Fruit fly (Drosophila melanogaster) whole organism, embryonic: ENCODE data around the gene Vm26Aa.

Source experiments
- Bteb2 ChIP-seq: fragments of 200-800 bp; sonication (Bioruptor generic); optimal IDR thresholded peaks from 2 replicates; lab custom pipeline; 2016; ENCODE audit warnings: missing biosample characterization, missing genetic modification characterization
- C15 ChIP-seq: fragments of 200-800 bp; sonication (Bioruptor generic); IDR thresholded peaks from 3 replicates; pipeline ENCODE4 v1.3.6; 2022; ENCODE audit warnings: missing biosample characterization, missing genetic modification characterization
- CG10979 ChIP-seq: fragments of 200-800 bp; sonication (Bioruptor generic); optimal IDR thresholded peaks from 2 replicates; lab custom pipeline; 2018; ENCODE audit warnings: missing biosample characterization, mild to moderate bottlenecking, missing genetic modification characterization, moderate library complexity
- CG12104 ChIP-seq: fragments of 200-800 bp; sonication (Bioruptor generic); optimal IDR thresholded peaks from 3 replicates; lab custom pipeline; 2016; ENCODE audit warnings: missing biosample characterization, missing genetic modification characterization
- CG12219 ChIP-seq: fragments of 200-800 bp; sonication (Bioruptor generic); optimal IDR thresholded peaks from 3 replicates; lab custom pipeline; 2018; ENCODE audit warnings: missing biosample characterization, mild to moderate bottlenecking, missing genetic modification characterization
- CG13287 ChIP-seq: fragments of 200-800 bp; sonication (Bioruptor generic); IDR thresholded peaks from 2 replicates; pipeline ENCODE4 v1.3.6; 2022; ENCODE audit warnings: missing biosample characterization, missing genetic modification characterization; ENCODE audit not compliant: partially characterized antibody
- CG13424 ChIP-seq: fragments of 200-800 bp; sonication (Bioruptor generic); optimal IDR thresholded peaks from 2 replicates; lab custom pipeline; 2019; ENCODE audit warnings: missing biosample characterization, mild to moderate bottlenecking, missing genetic modification characterization, moderate library complexity
- CG13894 ChIP-seq: fragments of 200-800 bp; sonication (Bioruptor generic); optimal IDR thresholded peaks from 3 replicates; lab custom pipeline; 2018; ENCODE audit warnings: missing biosample characterization, mild to moderate bottlenecking, missing genetic modification characterization, moderate library complexity
- CG15011 ChIP-seq: fragments of 200-800 bp; sonication (Bioruptor generic); optimal IDR thresholded peaks from 3 replicates; lab custom pipeline; 2018; ENCODE audit warnings: missing biosample characterization, mild to moderate bottlenecking, missing genetic modification characterization
- CG1602 ChIP-seq: fragments of 200-800 bp; sonication (Bioruptor generic); optimal IDR thresholded peaks from 3 replicates; lab custom pipeline; 2016; ENCODE audit warnings: missing biosample characterization, missing genetic modification characterization
- CG16779 ChIP-seq: fragments of 200-800 bp; sonication (Bioruptor generic); IDR thresholded peaks from 2 replicates; pipeline ENCODE4 v1.3.6; 2022; ENCODE audit warnings: missing biosample characterization, missing genetic modification characterization
- CG17359 ChIP-seq: fragments of 200-800 bp; sonication (Bioruptor generic); optimal IDR thresholded peaks from 3 replicates; lab custom pipeline; 2018; ENCODE audit warnings: missing biosample characterization, mild to moderate bottlenecking, missing genetic modification characterization, moderate library complexity
- CG2712 ChIP-seq: fragments of 200-800 bp; optimal IDR thresholded peaks from 3 replicates; lab custom pipeline; 2019; ENCODE audit warnings: missing biosample characterization, mild to moderate bottlenecking, missing genetic modification characterization, moderate library complexity
- CG4328 ChIP-seq: fragments of 200-800 bp; sonication (Bioruptor generic); optimal IDR thresholded peaks from 3 replicates; lab custom pipeline; 2017; ENCODE audit warnings: missing biosample characterization, missing genetic modification reagents, missing genetic modification characterization
- CG4617 ChIP-seq: fragments of 200-800 bp; sonication (Bioruptor generic); optimal IDR thresholded peaks from 3 replicates; lab custom pipeline; 2016; ENCODE audit warnings: missing biosample characterization, missing genetic modification characterization, borderline replicate concordance
- CG4730 ChIP-seq: fragments of 200-800 bp; sonication (Bioruptor generic); IDR thresholded peaks from 2 replicates; pipeline ENCODE4 v1.3.6; 2022; ENCODE audit warnings: missing biosample characterization, missing genetic modification characterization
- CG5245 ChIP-seq: fragments of 200-800 bp; sonication (Bioruptor generic); optimal IDR thresholded peaks from 3 replicates; lab custom pipeline; 2016; ENCODE audit warnings: missing biosample characterization, missing genetic modification characterization
- CG6813 ChIP-seq: fragments of 200-800 bp; sonication (Bioruptor generic); optimal IDR thresholded peaks from 2 replicates; lab custom pipeline; 2017; ENCODE audit warnings: missing biosample characterization, missing genetic modification characterization, mild to moderate bottlenecking, moderate library complexity, missing genetic modification reagents
- CG7745 ChIP-seq: fragments of 200-800 bp; sonication (Bioruptor generic); optimal IDR thresholded peaks from 2 replicates; lab custom pipeline; 2018; ENCODE audit warnings: missing biosample characterization, mild to moderate bottlenecking, missing genetic modification characterization, moderate library complexity
- CG8478 ChIP-seq: fragments of >200 bp; optimal IDR thresholded peaks from 2 replicates; lab custom pipeline; 2018
- Dbx ChIP-seq: fragments of 200-800 bp; sonication (Bioruptor generic); IDR thresholded peaks from 3 replicates; pipeline ENCODE4 v1.3.6; 2022; ENCODE audit warnings: missing biosample characterization, missing genetic modification characterization
- Doc2 ChIP-seq: fragments of 200-800 bp; sonication (Bioruptor generic); IDR thresholded peaks from 2 replicates; pipeline ENCODE4 v1.3.6; 2022; ENCODE audit warnings: missing biosample characterization, missing genetic modification characterization
- E2f1 ChIP-seq: fragments of 200-800 bp; sonication (Bioruptor generic); IDR thresholded peaks from 2 replicates; pipeline ENCODE4 v1.3.6; 2022; ENCODE audit warnings: missing biosample characterization, missing genetic modification characterization
- GATAe ChIP-seq: fragments of 200-800 bp; sonication (Bioruptor generic); conservative IDR thresholded peaks from 2 replicates; pipeline ENCODE4 v1.3.6; 2022; ENCODE audit warnings: missing biosample characterization, missing genetic modification characterization
- Hr39 ChIP-seq: fragments of >200 bp; optimal IDR thresholded peaks from 2 replicates; lab custom pipeline; 2017
- Hsf ChIP-seq: fragments of 200-800 bp; sonication (Bioruptor generic); optimal IDR thresholded peaks from 3 replicates; lab custom pipeline; 2016; ENCODE audit warnings: missing biosample characterization, missing genetic modification characterization
- NC2β ChIP-seq: fragments of 200-800 bp; sonication (Bioruptor generic); optimal IDR thresholded peaks from 2 replicates; lab custom pipeline; 2016; ENCODE audit warnings: missing biosample characterization, missing genetic modification characterization
- Oaz ChIP-seq: fragments of 200-800 bp; sonication (Bioruptor generic); IDR thresholded peaks from 2 replicates; pipeline ENCODE4 v1.3.6; 2022; ENCODE audit warnings: missing biosample characterization, missing genetic modification characterization
- Sox100B ChIP-seq: fragments of 200-800 bp; sonication (Bioruptor generic); optimal IDR thresholded peaks from 3 replicates; lab custom pipeline; 2018; ENCODE audit warnings: missing biosample characterization, mild to moderate bottlenecking, missing genetic modification characterization
- Sox102F ChIP-seq: fragments of 200-800 bp; sonication (Bioruptor generic); optimal IDR thresholded peaks from 2 replicates; lab custom pipeline; 2018; ENCODE audit warnings: missing biosample characterization, mild to moderate bottlenecking, missing genetic modification characterization, moderate library complexity
- TFAM ChIP-seq: fragments of 200-800 bp; sonication (Bioruptor generic); optimal IDR thresholded peaks from 2 replicates; lab custom pipeline; 2017; ENCODE audit warnings: missing biosample characterization, missing genetic modification characterization, inconsistent platforms
- Taf1 ChIP-seq: fragments of 200-800 bp; sonication (Bioruptor generic); IDR thresholded peaks from 2 replicates; pipeline ENCODE4 v1.3.6; 2022; ENCODE audit warnings: missing biosample characterization, missing genetic modification characterization
- ara ChIP-seq: fragments of 200-800 bp; sonication (Bioruptor generic); IDR thresholded peaks from 2 replicates; pipeline ENCODE4 v1.3.6; 2022; ENCODE audit warnings: missing biosample characterization, missing genetic modification characterization
- az2 ChIP-seq: fragments of 200-800 bp; sonication (Bioruptor generic); optimal IDR thresholded peaks from 3 replicates; lab custom pipeline; 2016; ENCODE audit warnings: missing biosample characterization, missing genetic modification characterization
- cad ChIP-seq: fragments of >200 bp; optimal IDR thresholded peaks from 2 replicates; lab custom pipeline; 2017; ENCODE audit warnings: missing biosample characterization, missing genetic modification characterization
- dati ChIP-seq: fragments of 200-800 bp; sonication (Bioruptor generic); IDR thresholded peaks from 2 replicates; pipeline ENCODE4 v1.3.6; 2022; ENCODE audit warnings: missing biosample characterization, missing genetic modification characterization
- dysf ChIP-seq: fragments of 200-800 bp; sonication (Bioruptor generic); IDR thresholded peaks from 3 replicates; pipeline ENCODE4 v1.3.6; 2022; ENCODE audit warnings: missing biosample characterization, missing genetic modification characterization
- h ChIP-seq: fragments of >200 bp; optimal IDR thresholded peaks from 2 replicates; lab custom pipeline; 2017
- her ChIP-seq: fragments of 200-800 bp; sonication (Bioruptor generic); optimal IDR thresholded peaks from 2 replicates; lab custom pipeline; 2016; ENCODE audit warnings: missing biosample characterization, missing genetic modification characterization
- hth ChIP-seq: fragments of >200 bp; optimal IDR thresholded peaks from 2 replicates; lab custom pipeline; 2017; ENCODE audit warnings: inconsistent platforms
- klu ChIP-seq: fragments of 200-800 bp; sonication (Bioruptor generic); IDR thresholded peaks from 2 replicates; pipeline ENCODE4 v1.3.6; 2022; ENCODE audit warnings: missing biosample characterization, missing genetic modification characterization
- mld ChIP-seq: fragments of 200-800 bp; sonication (Bioruptor generic); IDR thresholded peaks from 3 replicates; pipeline ENCODE4 v1.3.6; 2022; ENCODE audit warnings: missing biosample characterization, missing genetic modification characterization; ENCODE audit not compliant: partially characterized antibody
- oc ChIP-seq: fragments of 200-800 bp; sonication (Bioruptor generic); optimal IDR thresholded peaks from 2 replicates; lab custom pipeline; 2018; ENCODE audit warnings: missing biosample characterization, mild to moderate bottlenecking, missing genetic modification characterization, moderate library complexity
- org-1 ChIP-seq: fragments of 200-800 bp; sonication (Bioruptor generic); optimal IDR thresholded peaks from 2 replicates; lab custom pipeline; 2017; ENCODE audit warnings: missing biosample characterization, missing genetic modification characterization
- pfk ChIP-seq: fragments of 200-800 bp; sonication (Bioruptor generic); optimal IDR thresholded peaks from 2 replicates; lab custom pipeline; 2018; ENCODE audit warnings: missing biosample characterization, mild to moderate bottlenecking, missing genetic modification characterization, moderate library complexity
- psq ChIP-seq: fragments of 200-800 bp; sonication (Bioruptor generic); optimal IDR thresholded peaks from 2 replicates; lab custom pipeline; 2017; ENCODE audit warnings: missing biosample characterization, missing genetic modification characterization
- ranshi ChIP-seq: fragments of 200-800 bp; sonication (Bioruptor generic); IDR thresholded peaks from 2 replicates; pipeline ENCODE4 v1.3.6; 2022; ENCODE audit warnings: missing biosample characterization, missing genetic modification characterization
- ro ChIP-seq: fragments of 200-800 bp; sonication (Bioruptor generic); IDR thresholded peaks from 2 replicates; pipeline ENCODE4 v1.3.6; 2022; ENCODE audit warnings: missing biosample characterization, missing genetic modification characterization
- seq ChIP-seq: fragments of 200-800 bp; sonication (Bioruptor generic); IDR thresholded peaks from 2 replicates; pipeline ENCODE4 v1.3.6; 2022; ENCODE audit warnings: missing biosample characterization, missing genetic modification characterization
- shn ChIP-seq: fragments of 200-800 bp; sonication (Bioruptor generic); optimal IDR thresholded peaks from 3 replicates; lab custom pipeline; 2016; ENCODE audit warnings: missing biosample characterization, missing genetic modification characterization
- tin ChIP-seq: fragments of 200-800 bp; sonication (Bioruptor generic); optimal IDR thresholded peaks from 3 replicates; lab custom pipeline; 2016; ENCODE audit warnings: missing biosample characterization, missing genetic modification characterization
- tna ChIP-seq: fragments of 200-800 bp; sonication (Bioruptor generic); IDR thresholded peaks from 2 replicates; pipeline ENCODE4 v1.3.6; 2022; ENCODE audit warnings: missing biosample characterization, missing genetic modification characterization; ENCODE audit not compliant: partially characterized antibody
- vvl ChIP-seq: fragments of 200-800 bp; sonication (Bioruptor generic); IDR thresholded peaks from 2 replicates; pipeline ENCODE4 v1.3.6; 2022; ENCODE audit warnings: missing biosample characterization, missing genetic modification characterization

Gene Vm26Aa

DNA sequence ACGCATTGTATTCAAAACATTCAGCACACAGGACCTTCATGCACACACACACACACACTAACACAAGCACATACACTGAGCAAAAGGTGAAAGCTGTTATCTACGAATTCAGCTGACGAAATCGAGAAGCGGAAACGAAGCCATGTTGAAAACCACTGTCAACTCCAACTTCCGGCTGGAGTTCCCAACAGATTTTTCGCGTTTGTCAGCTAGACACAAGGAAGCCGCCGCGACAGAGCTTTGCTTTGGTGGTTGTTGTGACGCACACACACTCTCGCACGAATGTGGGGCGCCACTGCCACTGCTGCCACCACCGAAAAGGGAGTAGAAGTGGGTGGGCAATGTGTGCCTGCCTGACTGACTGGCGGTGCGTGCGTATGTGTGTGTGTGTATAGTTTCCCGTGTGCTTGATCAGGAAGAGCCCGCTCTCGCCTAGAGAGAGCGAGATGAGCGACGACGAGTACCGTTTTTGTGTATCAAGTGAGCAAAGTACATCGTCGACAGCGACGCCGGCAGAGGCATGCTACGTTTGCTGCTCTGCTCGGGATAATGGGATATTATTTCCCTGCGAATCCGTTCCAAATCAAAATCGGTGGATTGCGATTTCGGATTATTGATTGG lies 37.6 kb upstream of the Vm26Aa start (continued):
- TF ChIP-seq CG7745 (tag; lab: Kevin White, UChicago) (no peak), CG4328 (GFP tag; lab: Kevin White, UChicago) (peak; percentile 84), CG13894 (tag; lab: Kevin White, UChicago) (peak; percentile 42), pfk (GFP tag; lab: Kevin White, UChicago) (no peak), NC2β (no peak), tna (no peak), CG5245 (GFP tag; lab: Kevin White, UChicago) (no peak), ranshi (peak; percentile 23; the same call in 1 of the 2 replicates), CG15011 (GFP tag; lab: Kevin White, UChicago) (no peak), az2 (GFP tag; lab: Kevin White, UChicago) (no peak), Doc2 (GFP tag; lab: Robert Waterston, UW) (no peak), Sox100B (GFP tag; lab: Kevin White, UChicago) (peak; percentile 75), Dbx (GFP tag; lab: Robert Waterston, UW) (peak; percentile 32; the same call in 1 of the 3 replicates), Hr39 (lab: Kevin White, UChicago) (no peak), CG8478 (lab: Kevin White, UChicago) (no peak), TFAM (GFP tag; lab: Kevin White, UChicago) (peak; percentile 15), Oaz (GFP tag; lab: Robert Waterston, UW) (no peak), seq (GFP tag; lab: Robert Waterston, UW) (no peak), klu (no peak), Taf1 (GFP tag; lab: Robert Waterston, UW) (no peak), psq (GFP tag; lab: Kevin White, UChicago) (no peak), h (lab: Kevin White, UChicago) (no peak), dati (no peak), C15 (GFP tag; lab: Robert Waterston, UW) (no peak), CG17359 (peak; percentile 68), CG13287 (GFP tag; lab: Robert Waterston, UW) (no peak), dysf (GFP tag; lab: Robert Waterston, UW) (peak; percentile 25; the same call in 1 of the 3 replicates), CG12219 (peak; percentile 73), shn (GFP tag; lab: Kevin White, UChicago) (peak; percentile 1), CG13424 (tag; lab: Kevin White, UChicago) (peak; percentile 11), Sox102F (GFP tag; lab: Kevin White, UChicago) (no peak), her (GFP tag; lab: Kevin White, UChicago) (no peak), tin (GFP tag; lab: Kevin White, UChicago) (no peak), CG4617 (no peak), CG16779 (GFP tag; lab: Robert Waterston, UW) (no peak), Hsf (GFP tag; lab: Kevin White, UChicago) (no peak), Bteb2 (GFP tag; lab: Kevin White, UChicago) (no peak), CG6813 (peak; percentile 78), CG12104 (GFP tag; lab: Kevin White, UChicago) (no peak), E2f1 (GFP tag; lab: Robert Waterston, UW) (no peak), CG4730 (GFP tag; lab: Robert Waterston, UW) (no peak), ro (GFP tag; lab: Robert Waterston, UW) (no peak), org-1 (GFP tag; lab: Kevin White, UChicago) (peak; percentile 50), GATAe (GFP tag; lab: Robert Waterston, UW) (no peak), CG10979 (tag; lab: Kevin White, UChicago) (peak; percentile 37), vvl (GFP tag; lab: Robert Waterston, UW) (peak; percentile 59), mld (GFP tag; lab: Robert Waterston, UW) (no peak), oc (tag; lab: Kevin White, UChicago) (peak; percentile 18), CG1602 (no peak), CG2712 (tag; lab: Kevin White, UChicago) (peak; percentile 49), cad (GFP tag; lab: Kevin White, UChicago) (no peak), hth (lab: Kevin White, UChicago) (no peak), ara (GFP tag; lab: Robert Waterston, UW) (no peak)
